Fruit fly (Drosophila melanogaster): ENCODE data around the gene CG8142.

DNA sequence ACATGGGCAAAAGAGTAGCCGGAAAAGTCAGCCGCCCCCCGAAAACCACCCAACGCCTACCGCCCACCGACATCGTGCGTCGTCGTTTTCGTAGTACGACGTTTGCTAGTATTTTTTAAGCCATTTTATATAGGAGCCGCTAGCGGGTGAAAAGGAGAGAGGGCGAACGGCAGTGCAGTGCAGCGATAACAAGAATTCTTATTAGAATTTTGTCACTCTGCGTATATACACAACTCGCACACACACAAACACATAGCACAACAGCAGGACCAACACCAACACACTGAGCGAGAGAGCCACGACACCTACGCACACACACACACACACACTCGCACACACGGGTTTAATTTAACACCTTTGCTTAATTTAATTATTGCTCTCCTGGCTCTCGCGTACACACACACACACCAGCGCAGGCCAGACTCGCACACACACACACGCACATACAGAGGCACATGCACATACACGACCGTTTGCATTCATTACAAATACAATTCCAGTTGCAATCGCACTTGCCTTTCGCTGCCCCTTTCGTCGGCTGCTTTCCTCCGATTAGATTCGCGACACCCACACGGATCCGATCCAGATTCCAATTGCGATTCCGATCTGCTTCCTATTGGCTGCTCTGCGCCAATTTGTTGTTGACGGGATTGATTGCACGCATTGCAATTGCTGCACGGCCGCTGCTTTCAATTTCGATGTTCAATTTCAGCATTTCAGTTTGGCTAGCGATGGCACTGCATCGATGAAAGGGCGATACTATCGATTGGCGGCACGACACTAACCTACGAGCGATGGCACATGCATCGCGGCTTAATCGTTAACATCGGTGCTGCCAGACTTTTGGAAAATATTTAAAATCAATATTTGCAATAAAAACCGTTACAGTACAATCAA lies 17.4 kb downstream of the CG8142 start, which contains the start of gene Socs16D:
- TF ChIP-seq psq (optimal IDR thresholded peaks at IDR 0.05) (no peak), h (optimal IDR thresholded peaks at IDR 0.05) (no peak)
